Worm (Caenorhabditis elegans): ENCODE measurements around the gene fbxb-79.

- peak; percentile 17 for TF ChIP-seq dpl-1 (GFP tag; optimal IDR thresholded peaks at IDR 0.05)
- TF ChIP-seq ztf-7 (tag; optimal IDR thresholded peaks at IDR 0.05) = no peak
- TF ChIP-seq pha-4 (GFP tag; IDR thresholded peaks at IDR 0.05) = no peak
- TF ChIP-seq pha-4 (tag; optimal IDR thresholded peaks at IDR 0.05) = no peak
- peak in 1 of 2 experiments; percentile 40 for TF ChIP-seq lsy-2 (tag; optimal IDR thresholded peaks at IDR 0.05)
- TF ChIP-seq unc-62 (GFP tag; optimal IDR thresholded peaks at IDR 0.05 in 1 of 2) = no peak
- no peak for TF ChIP-seq unc-62 (tag; optimal IDR thresholded peaks at IDR 0.05)
- TF ChIP-seq unc-39 (tag; optimal IDR thresholded peaks at IDR 0.05) = no peak
- no peak for TF ChIP-seq jun-1 (tag; optimal IDR thresholded peaks at IDR 0.05)
- TF ChIP-seq lin-1 (GFP tag; IDR thresholded peaks at IDR 0.05) = no peak
- TF ChIP-seq lin-15B (tag; optimal IDR thresholded peaks at IDR 0.05) = no peak
- TF ChIP-seq fos-1 (tag; optimal IDR thresholded peaks at IDR 0.05) = no peak
Measured at ce11 chrIV:11148788-11149366, 40.4 kb downstream of the fbxb-79 start.

All from whole organism, L4 larva.